Fruit fly (Drosophila melanogaster) whole organism, pupa: Measurements from ENCODE around the gene CG32023.

ENCODE experiments used
- CG12605 ChIP-seq: fragments of 200-800 bp; sonication (Bioruptor generic); IDR thresholded peaks from 2 replicates; pipeline ENCODE4 v1.3.6; 2022; ENCODE audit warnings: missing biosample characterization, missing genetic modification characterization
- CG14655 ChIP-seq: fragments of 200-800 bp; sonication (Bioruptor generic); optimal IDR thresholded peaks from 3 replicates; lab custom pipeline; 2017; ENCODE audit warnings: mild to moderate bottlenecking, missing biosample characterization, missing genetic modification reagents, missing genetic modification characterization
- CG15710 ChIP-seq: fragments of 200-800 bp; sonication (Bioruptor generic); optimal IDR thresholded peaks from 2 replicates; lab custom pipeline; 2018; ENCODE audit warnings: missing biosample characterization, mild to moderate bottlenecking, missing genetic modification characterization, moderate library complexity
- CG34367 ChIP-seq: fragments of 200-800 bp; sonication (Bioruptor generic); optimal IDR thresholded peaks from 2 replicates; lab custom pipeline; 2018; ENCODE audit warnings: missing biosample characterization, mild to moderate bottlenecking, missing genetic modification characterization
- CG8301 ChIP-seq: fragments of 200-800 bp; sonication (Bioruptor generic); optimal IDR thresholded peaks from 2 replicates; lab custom pipeline; 2018; ENCODE audit warnings: missing biosample characterization, mild to moderate bottlenecking, missing genetic modification characterization
- CG9948 ChIP-seq: fragments of 200-800 bp; sonication (Bioruptor generic); optimal IDR thresholded peaks from 2 replicates; lab custom pipeline; 2018; ENCODE audit warnings: missing biosample characterization, mild to moderate bottlenecking, missing genetic modification characterization, moderate library complexity
- EcR ChIP-seq: fragments of 200-800 bp; sonication (Bioruptor generic); optimal IDR thresholded peaks from 3 replicates; lab custom pipeline; 2019; ENCODE audit warnings: missing biosample characterization, missing genetic modification characterization, mild to moderate bottlenecking, moderate library complexity, missing genetic modification reagents
- Ets98B ChIP-seq: fragments of 200-800 bp; sonication (Bioruptor generic); IDR thresholded peaks from 2 replicates; pipeline ENCODE4 v1.3.6; 2022; ENCODE audit warnings: missing biosample characterization, missing genetic modification characterization
- Pif1B ChIP-seq: fragments of 200-800 bp; sonication (Bioruptor generic); optimal IDR thresholded peaks from 3 replicates; lab custom pipeline; 2016; ENCODE audit warnings: missing biosample characterization, missing genetic modification characterization
- Snoo ChIP-seq: fragments of 200-800 bp; sonication (Bioruptor generic); optimal IDR thresholded peaks from 3 replicates; lab custom pipeline; 2017; ENCODE audit warnings: missing biosample characterization, mild to moderate bottlenecking, missing genetic modification characterization, inconsistent platforms
- fd96Ca ChIP-seq: fragments of 200-800 bp; sonication (Bioruptor generic); IDR thresholded peaks from 3 replicates; pipeline ENCODE4 v1.3.6; 2022; ENCODE audit warnings: missing biosample characterization, missing genetic modification characterization

DNA sequence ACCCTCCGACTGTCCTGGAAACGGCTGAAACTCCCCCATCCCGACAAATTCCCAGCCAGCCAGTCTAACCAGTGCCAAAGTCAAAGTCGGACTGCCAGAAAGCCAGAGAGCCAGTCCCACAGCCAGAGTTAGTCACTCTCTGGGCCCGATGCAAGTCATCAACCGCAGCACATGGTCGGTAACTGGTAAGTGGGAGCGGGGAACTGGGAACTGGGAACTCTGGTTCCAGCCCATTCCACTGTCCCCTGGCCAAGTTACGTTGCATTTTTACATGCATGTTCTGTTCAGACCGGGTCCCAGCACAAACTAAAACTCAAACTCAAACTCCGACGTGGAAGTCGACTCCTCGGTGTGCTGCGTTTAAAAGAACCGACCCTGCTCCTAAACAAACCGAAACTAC lies 35.1 kb upstream of the CG32023 start:
- TF ChIP-seq Ets98B (GFP tag; lab: Robert Waterston, UW) = no peak
- peak; percentile 92 for TF ChIP-seq EcR (GFP tag; lab: Kevin White, UChicago)
- TF ChIP-seq fd96Ca (GFP tag; lab: Robert Waterston, UW) = 0 out of 3 replicates have a peak, but pooled peaks have one; percentile 10
- no peak for TF ChIP-seq CG15710 (tag; lab: Kevin White, UChicago)
- no peak for TF ChIP-seq CG14655 (GFP tag; lab: Kevin White, UChicago)
- no peak for TF ChIP-seq CG12605 (GFP tag; lab: Robert Waterston, UW)
- TF ChIP-seq CG34367 (tag; lab: Kevin White, UChicago) = no peak
- TF ChIP-seq CG8301 (tag; lab: Kevin White, UChicago) = no peak
- TF ChIP-seq Snoo (tag; lab: Kevin White, UChicago) = no peak
- no peak for TF ChIP-seq CG9948
- TF ChIP-seq Pif1B (GFP tag; lab: Kevin White, UChicago) = no peak
